Worm (Caenorhabditis elegans) whole organism, midembryonic: Measurements from ENCODE around the gene M01H9.3.

Source experiments
- T22C8.4 ChIP-seq: fragments of 200-800 bp; sonication (Bioruptor generic); IDR thresholded peaks from 2 replicates; pipeline ENCODE4 v1.3.6; 2022; ENCODE audit warnings: missing genetic modification characterization, missing compliant biosample characterization
- cog-1 ChIP-seq: sonication (generic microtip); optimal IDR thresholded peaks from 2 replicates; lab custom pipeline; 2016; ENCODE audit warnings: missing genetic modification characterization, missing compliant biosample characterization
- flt-1 ChIP-seq: fragments of 200-800 bp; sonication (Bioruptor generic); IDR thresholded peaks from 2 replicates; pipeline ENCODE4 v1.3.6; 2022; ENCODE audit warnings: missing genetic modification characterization, missing compliant biosample characterization
- klf-2 ChIP-seq: fragments of 200-800 bp; sonication (Bioruptor generic); conservative IDR thresholded peaks from 2 replicates; pipeline ENCODE4 v1.3.6; 2022; ENCODE audit warnings: missing genetic modification reagents, missing genetic modification characterization, missing compliant biosample characterization
- med-1 ChIP-seq: sonication (generic microtip); optimal IDR thresholded peaks from 2 replicates; lab custom pipeline; 2017; ENCODE audit warnings: missing genetic modification characterization, mild to moderate bottlenecking, missing compliant biosample characterization, antibody characterized with exemption, missing genetic modification reagents; ENCODE audit not compliant: insufficient read depth
- ref-1 ChIP-seq: fragments of 200-800 bp; sonication (Bioruptor generic); conservative IDR thresholded peaks from 2 replicates; pipeline ENCODE4 v1.3.6; 2022; ENCODE audit warnings: missing genetic modification reagents, missing genetic modification characterization, missing compliant biosample characterization
- tab-1 ChIP-seq: fragments of 200-800 bp; sonication (Bioruptor generic); IDR thresholded peaks from 2 replicates; pipeline ENCODE4 v1.3.6; 2022; ENCODE audit warnings: missing genetic modification characterization, missing compliant biosample characterization
- ztf-23 ChIP-seq: fragments of 200-800 bp; sonication (Bioruptor generic); IDR thresholded peaks from 2 replicates; pipeline ENCODE4 v1.3.6; 2022; ENCODE audit warnings: missing genetic modification reagents, missing genetic modification characterization, missing compliant biosample characterization
- ztf-29 ChIP-seq: fragments of 200-800 bp; sonication (Bioruptor generic); IDR thresholded peaks from 2 replicates; pipeline ENCODE4 v1.3.6; 2022; ENCODE audit warnings: missing genetic modification reagents, missing genetic modification characterization, missing compliant biosample characterization

M01H9.3 gene

ce11 chrIV:4511259-4511890, 34.5 kb upstream of the M01H9.3 start, which contains the start of the genes rfth-1 and ZK180.8:
TSS of gene rfth-1 (minus strand) at chrIV:4511309.
TSS of gene ZK180.8 (minus strand) at chrIV:4511724.
- TF ChIP-seq flt-1 (GFP tag; lab: Robert Waterston, UW) (no peak), ztf-29 (GFP tag; lab: Robert Waterston, UW) (no peak), ztf-23 (GFP tag; lab: Robert Waterston, UW) (no peak), T22C8.4 (GFP tag; lab: Robert Waterston, UW) (no peak), ref-1 (GFP tag; lab: Robert Waterston, UW) (no peak), med-1 (no peak), cog-1 (no peak), tab-1 (GFP tag; lab: Robert Waterston, UW) (no peak), klf-2 (GFP tag; lab: Robert Waterston, UW) (no peak)

ce11 chrIV:4506637-4507036, 29.8 kb upstream of the M01H9.3 start, which contains the start of gene gbb-2:
TSS of gene gbb-2 (minus strand) at chrIV:4506748.
- no peak for TF ChIP-seq T22C8.4 (GFP tag; lab: Robert Waterston, UW)
- TF ChIP-seq flt-1 (GFP tag; lab: Robert Waterston, UW): no peak
- no peak for TF ChIP-seq cog-1
- TF ChIP-seq ref-1 (GFP tag; lab: Robert Waterston, UW): no peak
- no peak for TF ChIP-seq med-1
- TF ChIP-seq ztf-23 (GFP tag; lab: Robert Waterston, UW): no peak
- no peak for TF ChIP-seq tab-1 (GFP tag; lab: Robert Waterston, UW)
- TF ChIP-seq ztf-29 (GFP tag; lab: Robert Waterston, UW): no peak
- TF ChIP-seq klf-2 (GFP tag; lab: Robert Waterston, UW): no peak

- no peak for TF ChIP-seq med-1
- no peak for TF ChIP-seq klf-2 (GFP tag; lab: Robert Waterston, UW)
- no peak for TF ChIP-seq cog-1
- no peak for TF ChIP-seq ztf-23 (GFP tag; lab: Robert Waterston, UW)
- TF ChIP-seq flt-1 (GFP tag; lab: Robert Waterston, UW): no peak
Measured at ce11 chrIV:4505078-4505477, 28.2 kb upstream of the M01H9.3 start.

ce11 chrIV:4490148-4490652, 13.3 kb upstream of the M01H9.3 start, which contains the start of gene ZK180.7:
TSS of gene ZK180.7 (plus strand) at chrIV:4490542.
- TF ChIP-seq tab-1 (GFP tag; lab: Robert Waterston, UW) (no peak), cog-1 (no peak), ztf-29 (GFP tag; lab: Robert Waterston, UW) (no peak), med-1 (no peak), ref-1 (GFP tag; lab: Robert Waterston, UW) (no peak), T22C8.4 (GFP tag; lab: Robert Waterston, UW) (no peak), klf-2 (GFP tag; lab: Robert Waterston, UW) (no peak), ztf-23 (GFP tag; lab: Robert Waterston, UW) (no peak), flt-1 (GFP tag; lab: Robert Waterston, UW) (no peak)

- TF ChIP-seq cog-1 (no peak), ref-1 (GFP tag; lab: Robert Waterston, UW) (no peak), tab-1 (GFP tag; lab: Robert Waterston, UW) (no peak), ztf-29 (GFP tag; lab: Robert Waterston, UW) (no peak), klf-2 (GFP tag; lab: Robert Waterston, UW) (no peak), T22C8.4 (GFP tag; lab: Robert Waterston, UW) (no peak), flt-1 (GFP tag; lab: Robert Waterston, UW) (no peak), med-1 (no peak), ztf-23 (GFP tag; lab: Robert Waterston, UW) (no peak)
Measured at ce11 chrIV:4486738-4487137, 9.9 kb upstream of the M01H9.3 start, which contains the start of gene trx-3. TSS of gene trx-3 (plus strand) at chrIV:4487028.

ce11 chrIV:4484555-4484954, 7.7 kb upstream of the M01H9.3 start:
- TF ChIP-seq klf-2 (GFP tag; lab: Robert Waterston, UW) (no peak), ztf-23 (GFP tag; lab: Robert Waterston, UW) (no peak), flt-1 (GFP tag; lab: Robert Waterston, UW) (no peak), T22C8.4 (GFP tag; lab: Robert Waterston, UW) (no peak), tab-1 (GFP tag; lab: Robert Waterston, UW) (no peak), cog-1 (no peak), ztf-29 (GFP tag; lab: Robert Waterston, UW) (no peak), med-1 (no peak), ref-1 (GFP tag; lab: Robert Waterston, UW) (no peak)

ce11 chrIV:4482531-4482930, 5.7 kb upstream of the M01H9.3 start, which contains the start of gene M01H9.4:
TSS of gene M01H9.4 (minus strand) at chrIV:4482909.
- TF ChIP-seq ztf-23 (GFP tag; lab: Robert Waterston, UW): no peak
- no peak for TF ChIP-seq tab-1 (GFP tag; lab: Robert Waterston, UW)
- no peak for TF ChIP-seq ztf-29 (GFP tag; lab: Robert Waterston, UW)
- no peak for TF ChIP-seq T22C8.4 (GFP tag; lab: Robert Waterston, UW)
- no peak for TF ChIP-seq flt-1 (GFP tag; lab: Robert Waterston, UW)
- TF ChIP-seq ref-1 (GFP tag; lab: Robert Waterston, UW): no peak
- no peak for TF ChIP-seq cog-1
- no peak for TF ChIP-seq med-1
- TF ChIP-seq klf-2 (GFP tag; lab: Robert Waterston, UW): no peak

ce11 chrIV:4481298-4481697, 4.4 kb upstream of the M01H9.3 start:
- no peak for TF ChIP-seq T22C8.4 (GFP tag; lab: Robert Waterston, UW)
- no peak for TF ChIP-seq cog-1
- no peak for TF ChIP-seq ztf-23 (GFP tag; lab: Robert Waterston, UW)
- TF ChIP-seq tab-1 (GFP tag; lab: Robert Waterston, UW): no peak
- TF ChIP-seq ztf-29 (GFP tag; lab: Robert Waterston, UW): no peak
- TF ChIP-seq med-1: no peak
- TF ChIP-seq klf-2 (GFP tag; lab: Robert Waterston, UW): no peak
- TF ChIP-seq flt-1 (GFP tag; lab: Robert Waterston, UW): no peak
- TF ChIP-seq ref-1 (GFP tag; lab: Robert Waterston, UW): no peak

- no peak for TF ChIP-seq flt-1 (GFP tag; lab: Robert Waterston, UW)
- TF ChIP-seq ref-1 (GFP tag; lab: Robert Waterston, UW): no peak
- no peak for TF ChIP-seq cog-1
- TF ChIP-seq tab-1 (GFP tag; lab: Robert Waterston, UW): no peak
- TF ChIP-seq ztf-29 (GFP tag; lab: Robert Waterston, UW): no peak
- TF ChIP-seq ztf-23 (GFP tag; lab: Robert Waterston, UW): no peak
- TF ChIP-seq T22C8.4 (GFP tag; lab: Robert Waterston, UW): no peak
- TF ChIP-seq med-1: no peak
- no peak for TF ChIP-seq klf-2 (GFP tag; lab: Robert Waterston, UW)
Measured at ce11 chrIV:4480027-4480426, 3.2 kb upstream of the M01H9.3 start, which contains the start of gene M01H9.10. TSS of gene M01H9.10 (minus strand) at chrIV:4480127.
